Fruit fly (Drosophila melanogaster): ENCODE data around the gene CG5787.

Gene CG5787

dm6 chr2L:12692343-12693079 is 20.2 kb downstream of the CG5787 start, which contains the start of the genes CCT4 and CG6153 (continued):
- TF ChIP-seq Sox102F (GFP tag; optimal IDR thresholded peaks at IDR 0.05) (no peak), CG7745 (tag; optimal IDR thresholded peaks at IDR 0.05) (no peak), Ets65A (GFP tag) (no peak), dm (GFP tag; optimal IDR thresholded peaks at IDR 0.05) (peak; percentile 87), Dip3 (GFP tag; optimal IDR thresholded peaks at IDR 0.05) (no peak), Dbx (GFP tag; IDR thresholded peaks at IDR 0.05) (no peak), nau (GFP tag; optimal IDR thresholded peaks at IDR 0.05) (no peak), CG17385 (GFP tag; optimal IDR thresholded peaks at IDR 0.05) (peak; percentile 93), dpn (GFP tag; optimal IDR thresholded peaks at IDR 0.05) (no peak), CG8281 (tag; optimal IDR thresholded peaks at IDR 0.05) (no peak), lov (optimal IDR thresholded peaks at IDR 0.05) (no peak), lov (GFP tag; IDR thresholded peaks at IDR 0.05) (no peak), gce (GFP tag; IDR thresholded peaks at IDR 0.05) (no peak), CG31365 (tag; optimal IDR thresholded peaks at IDR 0.05) (no peak), CG18599 (GFP tag; optimal IDR thresholded peaks at IDR 0.05) (no peak), cad (GFP tag; optimal IDR thresholded peaks at IDR 0.05) (no peak), hbn (GFP tag; IDR thresholded peaks at IDR 0.05; ENCODE audit: partially characterized antibody) (no peak), sens (GFP tag) (no peak), CG9932 (GFP tag; IDR thresholded peaks at IDR 0.05) (no peak), wor (GFP tag; IDR thresholded peaks at IDR 0.05) (no peak), scrt (GFP tag; optimal IDR thresholded peaks at IDR 0.05) (peak; percentile 74), CTCF (GFP tag; optimal IDR thresholded peaks at IDR 0.05) (no peak), Nf-YB (GFP tag; optimal IDR thresholded peaks at IDR 0.05) (no peak), CG4282 (GFP tag; optimal IDR thresholded peaks at IDR 0.05) (no peak), dysf (GFP tag; IDR thresholded peaks at IDR 0.05) (no peak), inv (GFP tag; IDR thresholded peaks at IDR 0.05; ENCODE audit: partially characterized antibody) (no peak), tll (GFP tag; optimal IDR thresholded peaks at IDR 0.05) (peak in 1 of 2 experiments; percentile 50), Atf3 (GFP tag; optimal IDR thresholded peaks at IDR 0.05) (no peak), fd96Cb (tag; optimal IDR thresholded peaks at IDR 0.05) (no peak), Stat92E (GFP tag; optimal IDR thresholded peaks at IDR 0.05) (no peak), CG1832 (GFP tag; optimal IDR thresholded peaks at IDR 0.05) (no peak), NC2α (GFP tag; optimal IDR thresholded peaks at IDR 0.05) (no peak), Hand (GFP tag; optimal IDR thresholded peaks at IDR 0.05) (no peak), CG32772 (GFP tag; IDR thresholded peaks at IDR 0.05) (no peak), gt (GFP tag; IDR thresholded peaks at IDR 0.05) (no peak), crp (GFP tag; optimal IDR thresholded peaks at IDR 0.05) (no peak), CG6654 (GFP tag; optimal IDR thresholded peaks at IDR 0.05) (no peak), CG8924 (tag; optimal IDR thresholded peaks at IDR 0.05) (no peak), twi (tag; optimal IDR thresholded peaks at IDR 0.05) (no peak), CG17568 (GFP tag; optimal IDR thresholded peaks at IDR 0.05) (no peak), mld (GFP tag; IDR thresholded peaks at IDR 0.05; ENCODE audit: partially characterized antibody) (no peak), stwl (tag; optimal IDR thresholded peaks at IDR 0.05) (peak; percentile 71), CG8944 (GFP tag; optimal IDR thresholded peaks at IDR 0.05) (no peak), CG12219 (GFP tag; optimal IDR thresholded peaks at IDR 0.05) (no peak), gcm (GFP tag; optimal IDR thresholded peaks at IDR 0.05) (no peak), CG6813 (GFP tag; optimal IDR thresholded peaks at IDR 0.05) (no peak), row (GFP tag; IDR thresholded peaks at IDR 0.05) (no peak; the same call in 2 of the 3 replicates), CG11504 (tag; optimal IDR thresholded peaks at IDR 0.05) (no peak), CG9797 (GFP tag; optimal IDR thresholded peaks at IDR 0.05) (peak; percentile 84), HLHmδ (GFP tag; optimal IDR thresholded peaks at IDR 0.05) (no peak)

Data from whole organism, embryonic.